Worm (Caenorhabditis elegans) whole organism, L1 larva: Measurements from ENCODE around the gene F13B9.2.
A peak's percentile ranks its signal among the peaks of the same experiment; 100 is the strongest.

Experiments used
- C04F5.9 ChIP-seq: sonication (generic microtip); optimal IDR thresholded peaks from 2 replicates; lab custom pipeline; 2016; ENCODE audit warnings: missing genetic modification characterization, missing compliant biosample characterization
- C16A3.4 ChIP-seq: fragments of 150-350 bp; optimal IDR thresholded peaks from 2 replicates; lab custom pipeline; 2014; ENCODE audit warnings: missing biosample characterization, missing genetic modification characterization
- F16B12.6 ChIP-seq: fragments of 150-350 bp; optimal IDR thresholded peaks from 2 replicates; lab custom pipeline; 2014; ENCODE audit warnings: missing biosample characterization, missing genetic modification characterization
- Y116A8C.19 ChIP-seq: sonication (generic microtip); optimal IDR thresholded peaks from 2 replicates; lab custom pipeline; 2016; ENCODE audit warnings: missing compliant biosample characterization, missing genetic modification characterization, borderline replicate concordance
- alr-1 ChIP-seq: fragments of 200-800 bp; sonication (Bioruptor generic); optimal IDR thresholded peaks from 2 replicates; lab custom pipeline; 2018; ENCODE audit warnings: borderline replicate concordance, mild to moderate bottlenecking, missing genetic modification characterization, missing compliant biosample characterization
- blmp-1 ChIP-seq: fragments of 150-350 bp; optimal IDR thresholded peaks from 2 replicates; lab custom pipeline; 2014; ENCODE audit warnings: missing biosample characterization, missing genetic modification characterization
- ceh-63 ChIP-seq: fragments of 200-800 bp; sonication (Bioruptor generic); optimal IDR thresholded peaks from 2 replicates; lab custom pipeline; 2018; ENCODE audit warnings: mild to moderate bottlenecking, missing genetic modification characterization, missing compliant biosample characterization
- ceh-8 ChIP-seq: fragments of 200-800 bp; sonication (Bioruptor generic); optimal IDR thresholded peaks from 2 replicates; lab custom pipeline; 2018; ENCODE audit warnings: mild to moderate bottlenecking, missing genetic modification characterization, moderate library complexity, missing compliant biosample characterization
- ceh-82 ChIP-seq, 3 experiments: fragments of 150-350 bp in 1 of 3; sonication (generic microtip) in 2 of 3; optimal IDR thresholded peaks; 2 replicates each; lab custom pipeline; 2014 to 2017; ENCODE audit warnings: missing biosample characterization in 3 of 3, missing genetic modification characterization in 3 of 3
- ceh-88 ChIP-seq: fragments of 200-800 bp; sonication (Bioruptor generic); IDR thresholded peaks from 2 replicates; pipeline ENCODE4 v1.3.6; 2022; ENCODE audit warnings: missing genetic modification characterization, missing compliant biosample characterization
- ces-1 ChIP-seq: fragments of 150-350 bp; optimal IDR thresholded peaks from 2 replicates; lab custom pipeline; 2014; ENCODE audit warnings: missing biosample characterization, missing genetic modification reagents, missing genetic modification characterization
- efl-1 ChIP-seq, 4 experiments: fragments of 150-350 bp; optimal IDR thresholded peaks in 3 of 4; peaks in 1 of 4; 1 replicate in 1 of 4; 2 replicates in 3 of 4; lab custom pipeline; 2014; ENCODE audit warnings: missing biosample characterization in 2 of 4, missing genetic modification characterization in 2 of 4, missing genetic modification reagents in 2 of 4
- elt-2 ChIP-seq: sonication (generic microtip); optimal IDR thresholded peaks from 2 replicates; lab custom pipeline; 2016; ENCODE audit warnings: missing genetic modification characterization, mild to moderate bottlenecking, inconsistent platforms, missing compliant biosample characterization, missing genetic modification reagents
- ets-5 ChIP-seq: fragments of 200-800 bp; sonication (Bioruptor generic); IDR thresholded peaks from 2 replicates; pipeline ENCODE4 v1.3.6; 2022; ENCODE audit warnings: missing genetic modification characterization, missing compliant biosample characterization
- fkh-8 ChIP-seq: sonication (generic microtip); optimal IDR thresholded peaks from 2 replicates; lab custom pipeline; 2016; ENCODE audit warnings: mild to moderate bottlenecking, missing genetic modification characterization, missing compliant biosample characterization
- fos-1 ChIP-seq: fragments of 150-350 bp; optimal IDR thresholded peaks from 2 replicates; lab custom pipeline; 2014; ENCODE audit warnings: missing biosample characterization, missing genetic modification characterization
- hlh-17 ChIP-seq: fragments of 200-800 bp; sonication (Bioruptor generic); optimal IDR thresholded peaks from 2 replicates; lab custom pipeline; 2018; ENCODE audit warnings: missing genetic modification characterization, mild to moderate bottlenecking, missing compliant biosample characterization, moderate library complexity, borderline replicate concordance
- hlh-4 ChIP-seq: sonication (generic microtip); optimal IDR thresholded peaks from 2 replicates; lab custom pipeline; 2016; ENCODE audit warnings: mild to moderate bottlenecking, missing genetic modification characterization, missing compliant biosample characterization
- irx-1 ChIP-seq: sonication (generic microtip); optimal IDR thresholded peaks from 2 replicates; lab custom pipeline; 2016; ENCODE audit warnings: missing genetic modification characterization, missing compliant biosample characterization
- jun-1 ChIP-seq: fragments of 150-350 bp; optimal IDR thresholded peaks from 2 replicates; lab custom pipeline; 2014; ENCODE audit warnings: missing biosample characterization, missing genetic modification reagents, missing genetic modification characterization
- lin-15B ChIP-seq: fragments of 150-350 bp; sonication (generic microtip); optimal IDR thresholded peaks from 3 replicates; lab custom pipeline; 2014; ENCODE audit warnings: missing biosample characterization, missing genetic modification characterization
- lin-35 ChIP-seq, 2 experiments: fragments of 150-350 bp; optimal IDR thresholded peaks; 2 replicates each; lab custom pipeline; 2014; ENCODE audit warnings: missing biosample characterization in 2 of 2, missing genetic modification characterization in 2 of 2, missing genetic modification reagents in 2 of 2
- lsy-2 ChIP-seq, 2 experiments: fragments of 150-350 bp; optimal IDR thresholded peaks; 2 replicates each; lab custom pipeline; 2014; ENCODE audit warnings: missing biosample characterization in 2 of 2, missing genetic modification characterization in 2 of 2
- mdl-1 ChIP-seq, 2 experiments: fragments of 150-350 bp; optimal IDR thresholded peaks; 2 replicates each; lab custom pipeline; 2014 to 2017; ENCODE audit warnings: missing biosample characterization in 2 of 2, missing genetic modification characterization in 2 of 2, inconsistent platforms in 1 of 2
- mef-2 ChIP-seq: fragments of 150-350 bp; optimal IDR thresholded peaks from 2 replicates; lab custom pipeline; 2014; ENCODE audit warnings: missing biosample characterization, missing genetic modification characterization
- nhr-11 ChIP-seq: fragments of 150-350 bp; optimal IDR thresholded peaks from 2 replicates; lab custom pipeline; 2014; ENCODE audit warnings: missing biosample characterization, missing genetic modification characterization
- nhr-19 ChIP-seq: fragments of 200-800 bp; sonication (Bioruptor generic); conservative IDR thresholded peaks from 2 replicates; pipeline ENCODE4 v1.3.6; 2022; ENCODE audit warnings: missing genetic modification characterization, missing compliant biosample characterization
- nhr-20 ChIP-seq: sonication (generic microtip); optimal IDR thresholded peaks from 2 replicates; lab custom pipeline; 2016; ENCODE audit warnings: mild to moderate bottlenecking, missing genetic modification characterization, missing compliant biosample characterization
- nhr-237 ChIP-seq: fragments of 150-350 bp; optimal IDR thresholded peaks from 2 replicates; lab custom pipeline; 2014; ENCODE audit warnings: missing biosample characterization, missing genetic modification characterization
- nhr-47 ChIP-seq: sonication (generic microtip); optimal IDR thresholded peaks from 2 replicates; lab custom pipeline; 2016; ENCODE audit warnings: mild to moderate bottlenecking, missing genetic modification characterization, moderate library complexity, missing compliant biosample characterization
- nhr-71 ChIP-seq: sonication (generic microtip); optimal IDR thresholded peaks from 2 replicates; lab custom pipeline; 2016; ENCODE audit warnings: mild to moderate bottlenecking, missing genetic modification characterization, moderate library complexity, missing compliant biosample characterization
- nhr-76 ChIP-seq: sonication (generic microtip); optimal IDR thresholded peaks from 2 replicates; lab custom pipeline; 2017; ENCODE audit warnings: missing biosample characterization, missing genetic modification characterization
- nhr-77 ChIP-seq: fragments of 150-350 bp; optimal IDR thresholded peaks from 2 replicates; lab custom pipeline; 2014; ENCODE audit warnings: missing biosample characterization, missing genetic modification characterization
- nhr-84 ChIP-seq: sonication (generic microtip); optimal IDR thresholded peaks from 2 replicates; lab custom pipeline; 2017; ENCODE audit warnings: missing biosample characterization, missing genetic modification characterization
- nhr-85 ChIP-seq: sonication (generic microtip); peaks from one replicate; lab custom pipeline; 2016; ENCODE audit warnings: missing genetic modification characterization, inconsistent platforms, missing compliant biosample characterization
- nhr-90 ChIP-seq: sonication (generic microtip); optimal IDR thresholded peaks from 2 replicates; lab custom pipeline; 2016; ENCODE audit warnings: mild to moderate bottlenecking, missing genetic modification characterization, missing compliant biosample characterization; ENCODE audit not compliant: poor library complexity
- rnt-1 ChIP-seq: sonication (generic microtip); optimal IDR thresholded peaks from 2 replicates; lab custom pipeline; 2016; ENCODE audit warnings: mild to moderate bottlenecking, missing genetic modification characterization, moderate library complexity, missing compliant biosample characterization
- skn-1 ChIP-seq: fragments of 150-350 bp; optimal IDR thresholded peaks from 2 replicates; lab custom pipeline; 2014; ENCODE audit warnings: missing biosample characterization, missing genetic modification characterization
- sox-4 ChIP-seq: sonication (generic microtip); optimal IDR thresholded peaks from 2 replicates; lab custom pipeline; 2016; ENCODE audit warnings: missing genetic modification characterization, missing compliant biosample characterization
- sup-37 ChIP-seq: fragments of 200-800 bp; sonication (Bioruptor generic); optimal IDR thresholded peaks from 2 replicates; lab custom pipeline; 2018; ENCODE audit warnings: mild to moderate bottlenecking, missing genetic modification characterization, missing compliant biosample characterization
- swsn-7 ChIP-seq: sonication (generic microtip); optimal IDR thresholded peaks from 2 replicates; lab custom pipeline; 2016; ENCODE audit warnings: missing genetic modification characterization, missing compliant biosample characterization
- tbx-2 ChIP-seq: sonication (generic microtip); optimal IDR thresholded peaks from 2 replicates; lab custom pipeline; 2016; ENCODE audit warnings: missing genetic modification characterization, missing compliant biosample characterization
- unc-30 ChIP-seq: sonication (generic microtip); optimal IDR thresholded peaks from 2 replicates; lab custom pipeline; 2017; ENCODE audit warnings: missing biosample characterization, missing genetic modification characterization
- unc-98 ChIP-seq: fragments of 200-800 bp; sonication (Bioruptor generic); IDR thresholded peaks from 2 replicates; pipeline ENCODE4 v1.3.6; 2022; ENCODE audit warnings: missing genetic modification characterization, missing compliant biosample characterization
- vab-15 ChIP-seq: sonication (generic microtip); optimal IDR thresholded peaks from 2 replicates; lab custom pipeline; 2017; ENCODE audit warnings: missing genotype, mild to moderate bottlenecking, missing genetic modification characterization, missing compliant biosample characterization
- xbp-1 ChIP-seq: sonication (generic microtip); optimal IDR thresholded peaks from 2 replicates; lab custom pipeline; 2016; ENCODE audit warnings: missing genetic modification characterization, missing compliant biosample characterization
- zag-1 ChIP-seq: fragments of 150-350 bp; optimal IDR thresholded peaks from 2 replicates; lab custom pipeline; 2014; ENCODE audit warnings: missing biosample characterization, missing genetic modification characterization
- zip-4 ChIP-seq: fragments of 200-800 bp; sonication (Bioruptor generic); optimal IDR thresholded peaks from 2 replicates; lab custom pipeline; 2018; ENCODE audit warnings: mild to moderate bottlenecking, missing genetic modification characterization, moderate library complexity, missing compliant biosample characterization
- ztf-11 ChIP-seq, 2 experiments: sonication (generic microtip); optimal IDR thresholded peaks; 2 replicates each; lab custom pipeline; 2016 to 2017; ENCODE audit warnings: missing genetic modification characterization in 2 of 2, missing biosample characterization in 1 of 2, missing compliant biosample characterization in 1 of 2

Gene F13B9.2

ce11 chrX:8238639-8239055 lies 46.8 kb upstream of the F13B9.2 start (continued):
- TF ChIP-seq lin-35 (GFP tag; optimal IDR thresholded peaks at IDR 0.05; lab: Kevin White, UChicago), result peak; percentile 31 to 63
- TF ChIP-seq nhr-19 (GFP tag; lab: Robert Waterston, UW), result peak; percentile 38; the same call in 1 of the 2 replicates
- TF ChIP-seq vab-15, result peak; percentile 66
- no peak for TF ChIP-seq lin-15B (tag; lab: Kevin White, UChicago)
- peak in 1 of 2 experiments; percentile 81 for TF ChIP-seq mdl-1 (tag; optimal IDR thresholded peaks at IDR 0.05; lab: Kevin White, UChicago)
- no peak for TF ChIP-seq hlh-17
- TF ChIP-seq ztf-11 (tag; optimal IDR thresholded peaks at IDR 0.05; lab: Kevin White, UChicago), result no peak
- TF ChIP-seq nhr-84 (tag; lab: Kevin White, UChicago), result no peak
- no peak for TF ChIP-seq rnt-1 (tag; lab: Kevin White, UChicago)
- TF ChIP-seq efl-1 (optimal IDR thresholded peaks at IDR 0.05; lab: Kevin White, UChicago), result peak in 1 of 2 experiments; percentile 26
- TF ChIP-seq efl-1 (GFP tag; optimal IDR thresholded peaks at IDR 0.05 in 1 of 2; lab: Kevin White, UChicago), result peak in 1 of 2 experiments; percentile 94
- TF ChIP-seq sox-4, result no peak
- TF ChIP-seq unc-30 (tag; lab: Kevin White, UChicago), result no peak
- TF ChIP-seq hlh-4, result no peak
- no peak for TF ChIP-seq zag-1 (tag; lab: Kevin White, UChicago)
- TF ChIP-seq blmp-1 (tag; lab: Kevin White, UChicago), result peak; percentile 72
- peak; percentile 35 for TF ChIP-seq skn-1 (tag; lab: Kevin White, UChicago)
- peak; percentile 85 for TF ChIP-seq nhr-20
- no peak for TF ChIP-seq xbp-1
- no peak for TF ChIP-seq ceh-63 (GFP tag; lab: Kevin White, UChicago)
- TF ChIP-seq fos-1, result no peak
- TF ChIP-seq lsy-2 (tag; optimal IDR thresholded peaks at IDR 0.05; lab: Kevin White, UChicago), result peak; percentile 17 to 57
- TF ChIP-seq ceh-82 (tag; optimal IDR thresholded peaks at IDR 0.05; lab: Kevin White, UChicago), result no peak
- no peak for TF ChIP-seq irx-1 (tag; lab: Kevin White, UChicago)
- TF ChIP-seq nhr-71 (tag; lab: Kevin White, UChicago), result peak; percentile 80
- TF ChIP-seq alr-1 (tag; lab: Kevin White, UChicago), result no peak
- no peak for TF ChIP-seq swsn-7 (tag; lab: Kevin White, UChicago)
- no peak for TF ChIP-seq F16B12.6 (tag; lab: Kevin White, UChicago)

- TF ChIP-seq ceh-88 (GFP tag; lab: Robert Waterston, UW) (no peak), sup-37 (no peak), nhr-90 (tag; lab: Kevin White, UChicago) (peak; percentile 5), nhr-71 (tag; lab: Kevin White, UChicago) (peak; percentile 29), ces-1 (no peak), tbx-2 (tag; lab: Kevin White, UChicago) (no peak), C04F5.9 (tag; lab: Kevin White, UChicago) (no peak), elt-2 (tag; lab: Kevin White, UChicago) (peak; percentile 86), lin-35 (GFP tag; optimal IDR thresholded peaks at IDR 0.05; lab: Kevin White, UChicago) (peak in 1 of 2 experiments; percentile 3), nhr-11 (tag; lab: Kevin White, UChicago) (no peak), mdl-1 (tag; optimal IDR thresholded peaks at IDR 0.05; lab: Kevin White, UChicago) (peak in 1 of 2 experiments; percentile 50), nhr-85 (no peak)
Observed at ce11 chrX:8241906-8242305, 43.6 kb upstream of the F13B9.2 start, which contains the start of gene endu-2. Gene endu-2, plus strand, starts transcription at chrX:8242301.

ce11 chrX:8243116-8243515 lies 42.4 kb upstream of the F13B9.2 start:
- TF ChIP-seq zip-4 (GFP tag; lab: Kevin White, UChicago) (no peak), nhr-76 (tag; lab: Kevin White, UChicago) (no peak), lsy-2 (tag; optimal IDR thresholded peaks at IDR 0.05; lab: Kevin White, UChicago) (no peak), unc-30 (tag; lab: Kevin White, UChicago) (no peak), sup-37 (no peak), zag-1 (tag; lab: Kevin White, UChicago) (no peak), Y116A8C.19 (tag; lab: Kevin White, UChicago) (no peak), irx-1 (tag; lab: Kevin White, UChicago) (no peak), jun-1 (tag; lab: Kevin White, UChicago) (peak; percentile 52), nhr-237 (tag; lab: Kevin White, UChicago) (no peak), ceh-8 (GFP tag; lab: Kevin White, UChicago) (no peak), nhr-71 (tag; lab: Kevin White, UChicago) (no peak), fkh-8 (no peak), C04F5.9 (tag; lab: Kevin White, UChicago) (no peak), ces-1 (no peak), unc-98 (GFP tag; lab: Robert Waterston, UW) (no peak), nhr-47 (no peak), nhr-77 (no peak), mef-2 (tag; lab: Kevin White, UChicago) (no peak), ets-5 (GFP tag; lab: Robert Waterston, UW) (no peak), C16A3.4 (tag; lab: Kevin White, UChicago) (no peak), nhr-85 (no peak)
